Fruit fly (Drosophila melanogaster): ENCODE results near the gene CG31775.

CG31775 gene

DNA sequence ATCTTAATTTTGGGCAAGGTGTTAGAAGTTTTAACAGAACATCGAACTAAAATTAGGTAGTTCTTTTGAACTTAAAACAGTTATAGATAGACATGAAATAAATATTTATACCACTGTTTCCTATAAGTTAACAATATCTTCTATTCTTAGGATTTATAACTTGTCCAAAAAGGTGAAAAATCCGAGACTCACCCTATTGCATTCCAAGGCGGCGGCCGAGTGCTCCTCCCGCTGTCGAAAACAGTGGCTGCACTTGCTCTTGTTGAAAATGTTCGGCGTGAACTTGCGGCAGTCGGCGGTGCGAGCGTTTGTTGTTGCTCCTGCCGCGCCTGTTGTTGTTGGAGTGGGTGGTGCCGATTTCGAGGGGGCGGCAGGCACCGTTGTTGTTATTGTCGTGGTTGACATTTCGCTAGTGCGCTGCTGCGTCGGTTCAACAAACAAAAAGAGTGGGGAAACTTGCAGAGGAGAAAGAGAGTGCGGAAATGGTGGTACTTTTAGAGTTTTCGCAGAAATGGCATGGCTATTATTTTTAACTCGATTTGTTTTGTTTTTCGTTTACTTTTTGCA is 49.2 kb downstream of the CG31775 start:
- TF ChIP-seq h (optimal IDR thresholded peaks at IDR 0.05): no peak

dm6 chr2L:14687359-14687758 is 50.2 kb downstream of the CG31775 start:
- TF ChIP-seq ttk (optimal IDR thresholded peaks at IDR 0.05) (no peak), Sin3A (optimal IDR thresholded peaks at IDR 0.05) (no peak), psq (optimal IDR thresholded peaks at IDR 0.05) (no peak), h (optimal IDR thresholded peaks at IDR 0.05) (no peak), insv (optimal IDR thresholded peaks at IDR 0.05) (no peak), Myc (optimal IDR thresholded peaks at IDR 0.05) (no peak)

Measured in Kc167 (cell line).